Worm (Caenorhabditis elegans) whole organism, late embryonic: Measurements from ENCODE around the gene F18A11.3.

Experiments used
- C38D4.7 ChIP-seq: fragments of 200-800 bp; sonication (Bioruptor generic); optimal IDR thresholded peaks from 2 replicates; lab custom pipeline; 2018; ENCODE audit warnings: mild to moderate bottlenecking, missing genetic modification characterization, moderate library complexity, missing compliant biosample characterization
- ceh-31 ChIP-seq: sonication (generic microtip); optimal IDR thresholded peaks from 2 replicates; lab custom pipeline; 2016; ENCODE audit warnings: missing genetic modification characterization, missing compliant biosample characterization
- dmd-4 ChIP-seq: sonication (generic microtip); optimal IDR thresholded peaks from 2 replicates; lab custom pipeline; 2016; ENCODE audit warnings: borderline replicate concordance, missing genetic modification characterization, missing compliant biosample characterization
- hlh-8 ChIP-seq: sonication (generic microtip); optimal IDR thresholded peaks from 2 replicates; lab custom pipeline; 2016; ENCODE audit warnings: missing genotype, missing genetic modification characterization, missing compliant biosample characterization
- lin-11 ChIP-seq: fragments of 200-800 bp; sonication (Bioruptor generic); optimal IDR thresholded peaks from 2 replicates; lab custom pipeline; 2018; ENCODE audit warnings: mild to moderate bottlenecking, missing genetic modification characterization, missing compliant biosample characterization
- sox-4 ChIP-seq: sonication (generic microtip); optimal IDR thresholded peaks from 2 replicates; lab custom pipeline; 2017; ENCODE audit warnings: mild to moderate bottlenecking, missing genetic modification characterization, inconsistent platforms, missing compliant biosample characterization

DNA sequence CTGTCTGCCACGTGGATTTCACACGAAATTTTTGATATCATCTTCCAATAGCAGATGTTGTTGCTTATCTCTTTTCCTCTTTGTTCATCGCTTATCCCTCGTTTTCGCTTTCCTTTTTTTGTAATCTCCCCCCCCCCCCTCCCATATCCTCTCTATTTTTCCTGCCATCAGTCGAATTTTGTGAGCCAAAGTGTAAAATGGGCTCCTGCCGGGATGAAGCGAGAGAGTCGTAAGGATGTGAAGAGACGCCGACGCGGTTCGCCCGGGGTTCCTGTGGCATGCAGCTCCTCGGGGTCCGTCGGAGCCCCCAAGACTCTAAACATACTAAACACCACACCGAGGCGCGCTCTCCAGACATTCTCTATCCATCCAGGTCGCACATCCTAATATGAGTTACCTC is 19.9 kb upstream of the F18A11.3 start, which contains the start of gene zyx-1:
- TF ChIP-seq ceh-31 (tag; lab: Kevin White, UChicago) (no peak), lin-11 (tag; lab: Kevin White, UChicago) (no peak), sox-4 (tag; lab: Kevin White, UChicago) (no peak), dmd-4 (tag; lab: Kevin White, UChicago) (no peak), C38D4.7 (no peak), hlh-8 (tag; lab: Kevin White, UChicago) (no peak)
